Fruit fly (Drosophila melanogaster) whole organism, adult: Measurements from ENCODE around the gene CG1440.

Experiments
- CG14711 ChIP-seq: fragments of 200-800 bp; sonication (Bioruptor generic); optimal IDR thresholded peaks from 2 replicates; lab custom pipeline; 2018; ENCODE audit warnings: missing biosample characterization, mild to moderate bottlenecking, missing genetic modification characterization, moderate library complexity
- CG1620 ChIP-seq: fragments of 200-800 bp; sonication (Bioruptor generic); optimal IDR thresholded peaks from 2 replicates; lab custom pipeline; 2016; ENCODE audit warnings: missing biosample characterization, missing genetic modification characterization
- Clk ChIP-seq: fragments of 200-800 bp; sonication (Bioruptor generic); optimal IDR thresholded peaks from 2 replicates; lab custom pipeline; 2017; ENCODE audit warnings: missing biosample characterization, missing genetic modification characterization
- Crg-1 ChIP-seq: fragments of 200-800 bp; sonication (Bioruptor generic); optimal IDR thresholded peaks from 2 replicates; lab custom pipeline; 2016; ENCODE audit warnings: missing biosample characterization, missing genetic modification characterization
- Hr96 ChIP-seq: fragments of 200-800 bp; sonication (Bioruptor generic); optimal IDR thresholded peaks from 2 replicates; lab custom pipeline; 2016; ENCODE audit warnings: missing biosample characterization, missing genetic modification characterization
- Mnt ChIP-seq: fragments of 200-800 bp; sonication (Bioruptor generic); optimal IDR thresholded peaks from 2 replicates; lab custom pipeline; 2016; ENCODE audit warnings: missing biosample characterization, mild to moderate bottlenecking, missing genetic modification characterization
- bab1 ChIP-seq: fragments of 200-800 bp; sonication (Bioruptor generic); optimal IDR thresholded peaks from 3 replicates; lab custom pipeline; 2019; ENCODE audit warnings: missing biosample characterization, mild to moderate bottlenecking, missing genetic modification characterization, moderate library complexity
- cic ChIP-seq: fragments of 200-800 bp; sonication (Bioruptor generic); optimal IDR thresholded peaks from 2 replicates; lab custom pipeline; 2017; ENCODE audit warnings: missing biosample characterization, mild to moderate bottlenecking, missing genetic modification characterization, moderate library complexity
- kay ChIP-seq: fragments of 200-800 bp; sonication (Bioruptor generic); peaks from one replicate; lab custom pipeline; 2016; ENCODE audit warnings: missing biosample characterization, missing genetic modification characterization, borderline replicate concordance
- pad ChIP-seq: fragments of 200-800 bp; sonication (Bioruptor generic); optimal IDR thresholded peaks from 3 replicates; lab custom pipeline; 2017; ENCODE audit warnings: missing biosample characterization, missing genetic modification characterization, mild to moderate bottlenecking, moderate library complexity, missing genetic modification reagents
- tj ChIP-seq: fragments of 200-800 bp; sonication (Bioruptor generic); optimal IDR thresholded peaks from 3 replicates; lab custom pipeline; 2017; ENCODE audit warnings: missing biosample characterization, mild to moderate bottlenecking, missing genetic modification characterization, moderate library complexity
- toe ChIP-seq: fragments of 200-800 bp; sonication (Bioruptor generic); optimal IDR thresholded peaks from 2 replicates; lab custom pipeline; 2016; ENCODE audit warnings: missing biosample characterization, missing genetic modification characterization

dm6 chrX:8407124-8407775 is 29.6 kb upstream of the CG1440 start, which contains the start of gene PIG-T:
- TF ChIP-seq Hr96 (GFP tag; lab: Kevin White, UChicago): no peak
- TF ChIP-seq Crg-1 (GFP tag; lab: Kevin White, UChicago): peak; percentile 26
- no peak for TF ChIP-seq tj
- TF ChIP-seq toe (GFP tag; lab: Kevin White, UChicago): no peak
- no peak for TF ChIP-seq Clk
- TF ChIP-seq pad (GFP tag; lab: Kevin White, UChicago): peak; percentile 44
- peak; percentile 82 for TF ChIP-seq Mnt (GFP tag; lab: Kevin White, UChicago)
- TF ChIP-seq bab1 (GFP tag; lab: Kevin White, UChicago): no peak
- no peak for TF ChIP-seq CG14711
- no peak for TF ChIP-seq cic (GFP tag; lab: Kevin White, UChicago)
- peak; percentile 14 for TF ChIP-seq CG1620 (GFP tag; lab: Kevin White, UChicago)
- no peak for TF ChIP-seq kay (GFP tag; lab: Kevin White, UChicago)
